Worm (Caenorhabditis elegans) whole organism, early embryonic: ENCODE data around the gene cdk-11.1.

Experiments used
- B0310.2 ChIP-seq: sonication (generic microtip); optimal IDR thresholded peaks from 2 replicates; lab custom pipeline; 2016; ENCODE audit warnings: mild to moderate bottlenecking, missing genetic modification characterization, missing compliant biosample characterization
- aly-1 ChIP-seq: sonication (generic microtip); optimal IDR thresholded peaks from 2 replicates; lab custom pipeline; 2016; ENCODE audit warnings: missing genetic modification characterization, missing compliant biosample characterization
- ama-1 ChIP-seq: fragments of 150-350 bp; optimal IDR thresholded peaks from 2 replicates; lab custom pipeline; 2014
- ceh-13 ChIP-seq: fragments of 200-800 bp; sonication (Bioruptor generic); optimal IDR thresholded peaks from 2 replicates; lab custom pipeline; 2018; ENCODE audit warnings: mild to moderate bottlenecking, missing genetic modification characterization, missing compliant biosample characterization
- ceh-36 ChIP-seq: sonication (generic microtip); optimal IDR thresholded peaks from 2 replicates; lab custom pipeline; 2016; ENCODE audit warnings: missing genetic modification characterization, inconsistent platforms, missing compliant biosample characterization
- ets-7 ChIP-seq: sonication (generic microtip); optimal IDR thresholded peaks from 2 replicates; lab custom pipeline; 2016; ENCODE audit warnings: missing genotype, missing genetic modification characterization, missing compliant biosample characterization
- flt-1 ChIP-seq: fragments of 200-800 bp; sonication (Bioruptor generic); IDR thresholded peaks from 2 replicates; pipeline ENCODE4 v1.3.6; 2022; ENCODE audit warnings: missing genetic modification characterization, missing compliant biosample characterization
- hmbx-1 ChIP-seq: sonication (generic microtip); optimal IDR thresholded peaks from 2 replicates; lab custom pipeline; 2016; ENCODE audit warnings: mild to moderate bottlenecking, missing genetic modification characterization, missing compliant biosample characterization
- hnd-1 ChIP-seq: sonication (generic microtip); optimal IDR thresholded peaks from 2 replicates; lab custom pipeline; 2016; ENCODE audit warnings: missing genetic modification characterization, missing compliant biosample characterization
- pes-1 ChIP-seq: fragments of 200-800 bp; sonication (Bioruptor generic); IDR thresholded peaks from 2 replicates; pipeline ENCODE4 v1.3.6; 2022; ENCODE audit warnings: missing genetic modification reagents, missing genetic modification characterization, missing compliant biosample characterization
- tra-4 ChIP-seq: sonication (generic microtip); optimal IDR thresholded peaks from 2 replicates; lab custom pipeline; 2017; ENCODE audit warnings: missing genetic modification characterization, missing compliant biosample characterization

ce11 chrII:7720479-7720878 lies 21.4 kb downstream of the cdk-11.1 start:
- TF ChIP-seq pes-1: no peak
- no peak for TF ChIP-seq ets-7 (tag; lab: Kevin White, UChicago)
- TF ChIP-seq aly-1: no peak
- no peak for TF ChIP-seq flt-1 (GFP tag; lab: Robert Waterston, UW)
- no peak for TF ChIP-seq ceh-36 (tag; lab: Kevin White, UChicago)
- no peak for TF ChIP-seq hmbx-1 (tag; lab: Kevin White, UChicago)
- TF ChIP-seq B0310.2: no peak
- TF ChIP-seq ama-1: no peak
- no peak for TF ChIP-seq hnd-1 (tag; lab: Kevin White, UChicago)
- no peak for TF ChIP-seq tra-4 (tag; lab: Kevin White, UChicago)
- TF ChIP-seq ceh-13 (GFP tag; lab: Kevin White, UChicago): no peak
